ENCODE assay signal across 5 worm cellular contexts in the genomic region with DNA sequence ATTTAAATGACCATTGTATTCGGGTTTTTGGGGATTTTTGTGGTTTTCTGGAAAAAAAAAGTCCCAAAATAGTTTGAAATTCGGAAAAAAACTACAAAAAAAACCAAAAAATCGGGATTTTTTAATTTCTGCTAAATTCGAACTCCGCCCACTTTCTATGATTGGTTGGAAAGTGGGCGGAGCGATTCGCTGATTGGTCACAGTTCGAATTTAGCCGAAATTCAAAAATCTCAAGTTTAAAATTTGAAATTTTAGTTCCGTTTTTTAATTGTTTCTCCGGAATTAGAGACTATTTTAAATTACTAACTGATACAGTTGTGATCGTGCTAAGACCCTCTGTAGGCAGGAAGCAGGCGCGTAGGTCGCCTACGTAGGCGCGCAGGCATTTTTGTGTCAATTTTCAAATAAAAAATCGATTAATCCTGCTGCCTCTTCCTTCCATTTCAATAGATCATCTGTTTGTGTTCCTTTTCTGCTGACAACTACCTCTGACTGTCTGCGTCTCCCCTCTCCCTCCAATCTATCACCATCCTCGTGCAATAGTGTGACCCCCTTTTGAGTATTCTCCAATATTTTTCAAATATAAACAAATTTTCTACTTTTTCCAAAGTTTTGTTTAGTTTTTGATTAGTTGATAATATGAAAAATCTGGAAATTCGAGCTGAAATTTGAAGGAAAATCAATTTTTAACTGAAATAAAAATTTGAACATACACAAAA.
TF ChIP-seq lines count a peak whose summit lies in the region.

No protein-coding gene starts in this region.

TF ChIP-seq in whole organism, L1 larva, 84 proteins besides CTCF, POLR2A, EP300 and RAD21:
- TF ChIP-seq nhr-76 (tag; optimal IDR thresholded peaks at IDR 0.05; lab: Kevin White, UChicago) (no peak), blmp-1 (tag; optimal IDR thresholded peaks at IDR 0.05; lab: Kevin White, UChicago) (peak; percentile 7), fos-1 (tag; optimal IDR thresholded peaks at IDR 0.05; lab: Kevin White, UChicago) (no peak), mab-9 (GFP tag; IDR thresholded peaks at IDR 0.05; lab: Robert Waterston, UW) (no peak), lir-3 (tag; optimal IDR thresholded peaks at IDR 0.05; lab: Kevin White, UChicago; ENCODE audit: poor library complexity) (no peak), dpl-1 (GFP tag; optimal IDR thresholded peaks at IDR 0.05; lab: Kevin White, UChicago) (peak in 1 of 3 experiments; percentile 11), lin-39 (tag; optimal IDR thresholded peaks at IDR 0.05; lab: Kevin White, UChicago) (no peak), nhr-237 (tag; optimal IDR thresholded peaks at IDR 0.05; lab: Kevin White, UChicago) (no peak), rnt-1 (tag; optimal IDR thresholded peaks at IDR 0.05; lab: Kevin White, UChicago) (no peak), ets-5 (GFP tag; IDR thresholded peaks at IDR 0.05; lab: Robert Waterston, UW) (no peak), efl-1 (optimal IDR thresholded peaks at IDR 0.05; lab: Kevin White, UChicago) (peak in 1 of 2 experiments; percentile 11), efl-1 (GFP tag; optimal IDR thresholded peaks at IDR 0.05 in 1 of 2; lab: Kevin White, UChicago) (peak in 1 of 2 experiments; percentile 88), grh-1 (GFP tag; IDR thresholded peaks at IDR 0.05; lab: Robert Waterston, UW) (no peak)

TF ChIP-seq in whole organism, L3 larva, 47 proteins besides CTCF, POLR2A, EP300 and RAD21:
- TF ChIP-seq nhr-23 (tag; optimal IDR thresholded peaks at IDR 0.05; lab: Kevin White, UChicago) (peak; percentile 0), nfya-1 (tag; optimal IDR thresholded peaks at IDR 0.05; lab: Kevin White, UChicago; ENCODE audit: insufficient read depth) (peak; percentile 93), pqm-1 (tag; optimal IDR thresholded peaks at IDR 0.05; lab: Kevin White, UChicago) (no peak), pha-4 (tag; optimal IDR thresholded peaks at IDR 0.05; lab: Kevin White, UChicago) (peak; percentile 48), lin-39 (tag; optimal IDR thresholded peaks at IDR 0.05; lab: Kevin White, UChicago) (no peak)
TF ChIP-seq in whole organism, L3 larva: peak in this region for 3.

TF ChIP-seq in whole organism, L4 larva, 104 proteins besides CTCF, POLR2A, EP300 and RAD21:
- no peak for TF ChIP-seq Y75B8A.6 (GFP tag; IDR thresholded peaks at IDR 0.05; lab: Robert Waterston, UW)
- peak in 1 of 2 experiments; percentile 41 for TF ChIP-seq lsy-2 (tag; optimal IDR thresholded peaks at IDR 0.05; lab: Kevin White, UChicago)
- peak; percentile 56 for TF ChIP-seq aha-1 (tag; lab: Kevin White, UChicago)
- TF ChIP-seq F37D6.2 (tag; optimal IDR thresholded peaks at IDR 0.05; lab: Kevin White, UChicago), result no peak
- no peak for TF ChIP-seq mes-2 (tag; optimal IDR thresholded peaks at IDR 0.05; lab: Kevin White, UChicago; ENCODE audit: poor library complexity, severe bottlenecking)
- TF ChIP-seq nhr-28 (tag; optimal IDR thresholded peaks at IDR 0.05; lab: Kevin White, UChicago), result peak; percentile 13
- TF ChIP-seq lin-39 (tag; optimal IDR thresholded peaks at IDR 0.05; lab: Kevin White, UChicago), result no peak
- TF ChIP-seq hmg-1.1 (GFP tag; IDR thresholded peaks at IDR 0.05; lab: Robert Waterston, UW), result 0 out of 2 replicates have a peak, but pooled peaks have one; percentile 14
- no peak for TF ChIP-seq madf-9 (GFP tag; conservative IDR thresholded peaks at IDR 0.05; lab: Robert Waterston, UW)
- no peak for TF ChIP-seq ceh-28 (tag; optimal IDR thresholded peaks at IDR 0.05; lab: Kevin White, UChicago)
- TF ChIP-seq nhr-77 (tag; optimal IDR thresholded peaks at IDR 0.05; lab: Kevin White, UChicago), result no peak
- peak; percentile 80 for TF ChIP-seq hlh-30 (tag; optimal IDR thresholded peaks at IDR 0.05; lab: Kevin White, UChicago; ENCODE audit: insufficient read depth)
- TF ChIP-seq zip-2 (tag; optimal IDR thresholded peaks at IDR 0.05; lab: Kevin White, UChicago), result no peak
- no peak for TF ChIP-seq tra-1 (GFP tag; IDR thresholded peaks at IDR 0.05; lab: Robert Waterston, UW)
- TF ChIP-seq tag-97 (GFP tag; IDR thresholded peaks at IDR 0.05; lab: Robert Waterston, UW), result no peak

TF ChIP-seq in whole organism, late embryonic, 69 proteins besides CTCF, POLR2A, EP300 and RAD21:
- TF ChIP-seq ceh-48 (tag; optimal IDR thresholded peaks at IDR 0.05; lab: Kevin White, UChicago) (peak; percentile 8), ceh-9 (tag; optimal IDR thresholded peaks at IDR 0.05; lab: Kevin White, UChicago) (no peak), ets-4 (tag; optimal IDR thresholded peaks at IDR 0.05; lab: Kevin White, UChicago) (no peak), nfya-1 (tag; optimal IDR thresholded peaks at IDR 0.05; lab: Kevin White, UChicago) (peak; percentile 89)

TF ChIP-seq in whole organism, young adult, 124 proteins besides CTCF, POLR2A, EP300 and RAD21:
- TF ChIP-seq nhr-90 (tag; optimal IDR thresholded peaks at IDR 0.05; lab: Kevin White, UChicago) (no peak), snpc-3.4 (tag; optimal IDR thresholded peaks at IDR 0.05; lab: Kevin White, UChicago) (no peak), hlh-26 (GFP tag; conservative IDR thresholded peaks at IDR 0.05; lab: Robert Waterston, UW) (no peak), unc-130 (GFP tag; optimal IDR thresholded peaks at IDR 0.05; lab: Kevin White, UChicago) (no peak), somi-1 (GFP tag; optimal IDR thresholded peaks at IDR 0.05; lab: Kevin White, UChicago) (no peak), akir-1 (GFP tag; optimal IDR thresholded peaks at IDR 0.05; lab: Kevin White, UChicago) (no peak), hmg-1.2 (GFP tag; IDR thresholded peaks at IDR 0.05; lab: Robert Waterston, UW) (peak; percentile 94), nfyb-1 (GFP tag; IDR thresholded peaks at IDR 0.05; lab: Robert Waterston, UW) (peak; percentile 91), T26A5.8 (tag; optimal IDR thresholded peaks at IDR 0.05; lab: Kevin White, UChicago) (no peak), let-526 (GFP tag; IDR thresholded peaks at IDR 0.05; lab: Robert Waterston, UW) (no peak)
